Worm (Caenorhabditis elegans) whole organism, L1 larva: ENCODE measurements around the gene chil-7.
A peak's percentile ranks its signal among the peaks of the same experiment; 100 is the strongest.

Experiments used
- C04F5.9 ChIP-seq: sonication (generic microtip); optimal IDR thresholded peaks from 2 replicates; lab custom pipeline; 2016; ENCODE audit warnings: missing genetic modification characterization, missing compliant biosample characterization
- aha-1 ChIP-seq: fragments of 150-350 bp; optimal IDR thresholded peaks from 2 replicates; lab custom pipeline; 2014; ENCODE audit warnings: missing biosample characterization, missing genetic modification characterization
- blmp-1 ChIP-seq: fragments of 150-350 bp; optimal IDR thresholded peaks from 2 replicates; lab custom pipeline; 2014; ENCODE audit warnings: missing biosample characterization, missing genetic modification characterization
- ceh-8 ChIP-seq: fragments of 200-800 bp; sonication (Bioruptor generic); optimal IDR thresholded peaks from 2 replicates; lab custom pipeline; 2018; ENCODE audit warnings: mild to moderate bottlenecking, missing genetic modification characterization, moderate library complexity, missing compliant biosample characterization
- ceh-90 ChIP-seq: sonication (generic microtip); optimal IDR thresholded peaks from 2 replicates; lab custom pipeline; 2016; ENCODE audit warnings: missing genetic modification characterization, missing compliant biosample characterization
- efl-1 ChIP-seq, 4 experiments: fragments of 150-350 bp; optimal IDR thresholded peaks in 3 of 4; peaks in 1 of 4; 1 replicate in 1 of 4; 2 replicates in 3 of 4; lab custom pipeline; 2014; ENCODE audit warnings: missing biosample characterization in 2 of 4, missing genetic modification characterization in 2 of 4, missing genetic modification reagents in 2 of 4
- egl-13 ChIP-seq: sonication (generic microtip); optimal IDR thresholded peaks from 2 replicates; lab custom pipeline; 2016; ENCODE audit warnings: missing genotype, missing genetic modification reagents, missing genetic modification characterization, missing compliant biosample characterization
- elt-2 ChIP-seq: sonication (generic microtip); optimal IDR thresholded peaks from 2 replicates; lab custom pipeline; 2016; ENCODE audit warnings: missing genetic modification characterization, mild to moderate bottlenecking, inconsistent platforms, missing compliant biosample characterization, missing genetic modification reagents
- fkh-8 ChIP-seq: sonication (generic microtip); optimal IDR thresholded peaks from 2 replicates; lab custom pipeline; 2016; ENCODE audit warnings: mild to moderate bottlenecking, missing genetic modification characterization, missing compliant biosample characterization
- grh-1 ChIP-seq: fragments of 200-800 bp; sonication (Bioruptor generic); IDR thresholded peaks from 2 replicates; pipeline ENCODE4 v1.3.6; 2022; ENCODE audit warnings: missing genetic modification reagents, missing genetic modification characterization, missing compliant biosample characterization
- hlh-17 ChIP-seq: fragments of 200-800 bp; sonication (Bioruptor generic); optimal IDR thresholded peaks from 2 replicates; lab custom pipeline; 2018; ENCODE audit warnings: missing genetic modification characterization, mild to moderate bottlenecking, missing compliant biosample characterization, moderate library complexity, borderline replicate concordance
- hlh-4 ChIP-seq: sonication (generic microtip); optimal IDR thresholded peaks from 2 replicates; lab custom pipeline; 2016; ENCODE audit warnings: mild to moderate bottlenecking, missing genetic modification characterization, missing compliant biosample characterization
- isw-1 ChIP-seq: fragments of 200-800 bp; sonication (Bioruptor generic); IDR thresholded peaks from 2 replicates; pipeline ENCODE4 v1.3.6; 2022; ENCODE audit warnings: missing genetic modification characterization, missing compliant biosample characterization
- lin-14 ChIP-seq: fragments of 200-800 bp; sonication (Bioruptor generic); optimal IDR thresholded peaks from 2 replicates; lab custom pipeline; 2018; ENCODE audit warnings: mild to moderate bottlenecking, missing genetic modification characterization, moderate library complexity, missing compliant biosample characterization
- lin-35 ChIP-seq, 2 experiments: fragments of 150-350 bp; optimal IDR thresholded peaks; 2 replicates each; lab custom pipeline; 2014; ENCODE audit warnings: missing biosample characterization in 2 of 2, missing genetic modification characterization in 2 of 2, missing genetic modification reagents in 2 of 2
- lir-3 ChIP-seq: sonication (generic microtip); optimal IDR thresholded peaks from 2 replicates; lab custom pipeline; 2016; ENCODE audit warnings: mild to moderate bottlenecking, missing genetic modification characterization, moderate library complexity, missing compliant biosample characterization; ENCODE audit not compliant: poor library complexity
- lsy-2 ChIP-seq, 2 experiments: fragments of 150-350 bp; optimal IDR thresholded peaks; 2 replicates each; lab custom pipeline; 2014; ENCODE audit warnings: missing biosample characterization in 2 of 2, missing genetic modification characterization in 2 of 2
- mab-9 ChIP-seq: fragments of 200-800 bp; sonication (Bioruptor generic); IDR thresholded peaks from 2 replicates; pipeline ENCODE4 v1.3.6; 2022; ENCODE audit warnings: missing genetic modification reagents, missing genetic modification characterization, missing compliant biosample characterization
- nhr-11 ChIP-seq: fragments of 150-350 bp; optimal IDR thresholded peaks from 2 replicates; lab custom pipeline; 2014; ENCODE audit warnings: missing biosample characterization, missing genetic modification characterization
- nhr-76 ChIP-seq: sonication (generic microtip); optimal IDR thresholded peaks from 2 replicates; lab custom pipeline; 2017; ENCODE audit warnings: missing biosample characterization, missing genetic modification characterization
- pax-3 ChIP-seq: fragments of 200-800 bp; sonication (Bioruptor generic); optimal IDR thresholded peaks from 2 replicates; lab custom pipeline; 2018; ENCODE audit warnings: mild to moderate bottlenecking, missing genetic modification characterization, moderate library complexity, missing compliant biosample characterization
- snpc-4 ChIP-seq: fragments of 150-350 bp; optimal IDR thresholded peaks from 2 replicates; lab custom pipeline; 2014; ENCODE audit warnings: missing biosample characterization, missing genetic modification characterization
- sox-4 ChIP-seq: sonication (generic microtip); optimal IDR thresholded peaks from 2 replicates; lab custom pipeline; 2016; ENCODE audit warnings: missing genetic modification characterization, missing compliant biosample characterization
- swsn-7 ChIP-seq: sonication (generic microtip); optimal IDR thresholded peaks from 2 replicates; lab custom pipeline; 2016; ENCODE audit warnings: missing genetic modification characterization, missing compliant biosample characterization
- tbx-2 ChIP-seq: sonication (generic microtip); optimal IDR thresholded peaks from 2 replicates; lab custom pipeline; 2016; ENCODE audit warnings: missing genetic modification characterization, missing compliant biosample characterization
- unc-62 ChIP-seq: fragments of 150-350 bp; optimal IDR thresholded peaks from 2 replicates; lab custom pipeline; 2014; ENCODE audit warnings: missing biosample characterization, missing genetic modification reagents, missing genetic modification characterization
- unc-86 ChIP-seq: sonication (generic microtip); optimal IDR thresholded peaks from 2 replicates; lab custom pipeline; 2016; ENCODE audit warnings: missing genetic modification characterization, missing compliant biosample characterization
- ztf-11 ChIP-seq, 2 experiments: sonication (generic microtip); optimal IDR thresholded peaks; 2 replicates each; lab custom pipeline; 2016 to 2017; ENCODE audit warnings: missing genetic modification characterization in 2 of 2, missing biosample characterization in 1 of 2, missing compliant biosample characterization in 1 of 2

chil-7 gene

DNA sequence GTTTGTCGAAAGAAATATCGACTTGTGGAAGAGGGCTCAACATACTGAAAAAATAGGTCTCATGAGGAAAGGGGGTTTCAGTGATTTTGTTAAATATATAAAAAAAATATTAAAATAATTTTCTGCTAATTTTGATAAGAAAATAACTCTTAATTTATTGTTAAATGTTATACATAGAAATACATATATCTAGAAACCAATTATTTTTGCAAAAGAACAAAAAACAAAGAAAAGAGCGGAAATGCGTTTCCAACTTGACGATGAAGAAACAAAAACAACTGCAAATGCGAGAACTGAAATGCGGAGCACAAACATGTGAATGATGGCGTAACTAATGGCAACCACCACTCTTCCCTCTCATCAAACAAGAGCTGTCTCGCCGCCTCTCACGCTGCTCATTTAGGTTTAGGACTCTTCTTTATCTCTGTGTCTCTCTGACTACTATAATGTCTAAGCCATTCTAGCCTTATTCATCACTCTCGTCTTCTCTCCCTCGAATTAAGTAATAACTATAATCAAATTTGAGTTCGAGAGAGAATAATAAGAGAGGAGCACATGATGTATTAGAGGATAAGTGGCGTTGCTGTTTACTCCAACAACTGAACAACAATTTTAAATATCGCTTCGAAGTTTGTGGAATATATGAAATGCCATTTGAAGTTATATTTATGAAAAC, 32.6 kb downstream of the chil-7 start, which contains the start of gene arrd-4:
Gene arrd-4 (minus strand): TSS at position 51 of the 676 bp plus-strand sequence.
- TF ChIP-seq grh-1 (GFP tag; lab: Robert Waterston, UW) (no peak), egl-13 (tag; lab: Kevin White, UChicago) (peak; percentile 4), ceh-8 (peak; percentile 87), snpc-4 (tag; lab: Kevin White, UChicago) (no peak), fkh-8 (tag; lab: Kevin White, UChicago) (peak; percentile 88), swsn-7 (tag; lab: Kevin White, UChicago) (peak; percentile 1), tbx-2 (no peak), nhr-11 (tag; lab: Kevin White, UChicago) (no peak), pax-3 (tag; lab: Kevin White, UChicago) (peak; percentile 47)

DNA sequence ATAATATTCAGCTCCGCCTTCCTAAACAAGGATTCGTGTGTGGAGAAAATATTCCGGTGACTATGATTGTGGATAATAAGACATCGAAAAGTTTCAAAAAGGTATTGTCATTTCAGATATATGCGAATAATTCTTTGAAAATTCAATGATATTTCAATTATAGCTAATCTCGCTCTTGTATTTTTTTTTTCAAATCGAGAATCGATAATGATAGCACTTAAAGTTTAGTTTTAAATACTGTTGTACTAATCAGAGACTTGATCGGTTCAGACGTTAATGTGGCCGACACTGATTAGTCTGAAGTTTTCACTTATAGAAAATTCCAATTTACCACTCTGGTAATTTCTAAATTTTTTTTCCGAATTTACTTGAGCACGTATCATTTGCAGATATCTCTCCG, 35.0 kb downstream of the chil-7 start:
- TF ChIP-seq lsy-2 (tag; optimal IDR thresholded peaks at IDR 0.05; lab: Kevin White, UChicago) (no peak), swsn-7 (tag; lab: Kevin White, UChicago) (no peak), isw-1 (GFP tag; lab: Robert Waterston, UW) (no peak), C04F5.9 (no peak)

DNA sequence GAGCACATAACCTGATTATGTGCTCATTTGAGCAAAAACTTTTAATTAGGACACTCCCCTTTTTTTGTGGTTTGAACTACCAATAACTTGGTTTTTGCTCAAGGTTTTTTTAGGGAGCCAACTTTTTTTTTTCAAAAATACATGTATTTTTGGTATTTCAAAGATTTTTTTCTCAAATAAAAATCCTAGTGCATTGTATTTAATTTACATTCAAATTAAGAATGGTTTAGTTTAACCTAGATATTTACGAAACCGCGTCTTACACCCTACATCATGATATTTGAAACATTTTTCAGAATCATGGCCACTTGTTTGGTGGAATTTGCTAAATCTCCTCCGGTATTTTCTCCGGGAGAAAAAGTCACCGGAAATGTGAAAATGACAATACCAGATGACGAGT, 36.1 kb downstream of the chil-7 start, which contains the start of gene arrd-5:
Gene arrd-5 (plus strand): TSS at position 301 of the 400 bp plus-strand sequence.
- no peak for TF ChIP-seq egl-13 (tag; lab: Kevin White, UChicago)
- TF ChIP-seq unc-86 (tag; lab: Kevin White, UChicago) = no peak

DNA sequence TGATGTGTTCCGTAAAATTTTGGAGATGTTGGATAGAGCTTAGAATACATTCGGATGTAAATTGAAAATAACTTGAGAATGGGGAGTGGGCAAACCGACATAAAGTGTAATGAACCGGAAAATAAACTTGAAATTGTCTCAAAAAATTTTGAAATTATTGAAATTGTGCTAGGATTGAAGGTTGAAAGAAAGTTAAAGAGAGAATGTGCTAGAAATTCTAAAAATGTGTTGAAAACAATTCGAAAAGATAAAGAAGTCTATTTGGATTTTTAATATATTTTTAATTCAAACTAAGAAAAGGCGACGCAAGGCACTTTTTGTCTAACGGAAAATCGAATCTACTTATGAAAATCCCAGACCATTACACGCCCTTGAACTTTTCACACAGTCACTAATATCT, 37.1 kb downstream of the chil-7 start, which contains the start of gene ZK938.3:
Gene ZK938.3 (minus strand): TSS at position 101 of the 400 bp plus-strand sequence.
- no peak for TF ChIP-seq lir-3 (tag; lab: Kevin White, UChicago)
- TF ChIP-seq blmp-1 (tag; lab: Kevin White, UChicago) = no peak
- TF ChIP-seq ceh-8 = no peak
- no peak for TF ChIP-seq lin-35 (GFP tag; optimal IDR thresholded peaks at IDR 0.05; lab: Kevin White, UChicago)
- TF ChIP-seq mab-9 (GFP tag; lab: Robert Waterston, UW) = no peak

DNA sequence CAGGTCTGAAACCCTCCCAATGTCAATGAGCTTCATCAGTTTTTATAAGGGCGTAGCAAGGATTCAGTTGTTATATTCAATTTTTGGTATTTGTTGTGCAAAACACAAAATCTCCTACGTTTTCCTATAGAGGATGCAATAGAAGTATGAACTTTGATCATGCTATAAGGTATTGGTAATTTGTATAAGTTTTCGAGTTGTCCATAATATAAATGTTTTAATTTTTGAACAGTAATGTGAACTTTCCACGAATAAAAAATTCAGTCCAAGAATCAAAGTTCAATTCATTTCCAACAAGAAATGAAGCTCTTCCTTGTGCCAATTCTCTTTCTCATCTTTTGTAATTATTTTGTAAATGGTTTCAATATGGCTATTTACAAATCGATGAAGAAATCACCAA, 39.9 kb downstream of the chil-7 start, which contains the start of gene ZK938.12:
Gene ZK938.12 (plus strand): TSS at position 301 of the 400 bp plus-strand sequence.
- TF ChIP-seq elt-2 = no peak
- no peak for TF ChIP-seq sox-4 (tag; lab: Kevin White, UChicago)
- TF ChIP-seq nhr-76 = no peak
- TF ChIP-seq C04F5.9 = no peak
- TF ChIP-seq hlh-4 = no peak
- TF ChIP-seq unc-62 = no peak
- TF ChIP-seq ztf-11 (tag; optimal IDR thresholded peaks at IDR 0.05; lab: Kevin White, UChicago) = no peak
- TF ChIP-seq lin-14 (GFP tag; lab: Kevin White, UChicago) = no peak
- no peak for TF ChIP-seq lsy-2 (tag; optimal IDR thresholded peaks at IDR 0.05; lab: Kevin White, UChicago)
- TF ChIP-seq aha-1 (tag; lab: Kevin White, UChicago) = no peak
- TF ChIP-seq ceh-90 (tag; lab: Kevin White, UChicago) = no peak
- no peak for TF ChIP-seq mab-9 (GFP tag; lab: Robert Waterston, UW)
- TF ChIP-seq, all 84 proteins: peak for 0

DNA sequence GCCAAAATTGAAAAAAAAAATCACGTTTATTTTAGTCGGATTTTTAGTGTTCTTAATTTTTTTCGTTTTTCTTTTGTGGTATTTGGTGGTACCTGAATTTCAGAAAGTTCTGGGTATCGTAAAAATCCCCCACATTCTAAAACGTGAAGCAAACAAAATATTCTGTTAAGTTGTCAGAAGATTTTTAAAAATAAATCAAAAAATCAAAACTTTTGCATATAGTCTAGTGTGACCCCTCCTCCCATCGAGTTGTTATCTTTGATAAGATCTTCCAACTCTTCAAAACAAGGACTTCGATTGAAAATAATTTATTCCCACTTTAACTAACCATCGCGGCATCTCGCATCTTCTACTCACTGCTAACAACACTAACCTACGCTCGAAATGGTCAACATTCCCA, 41.9 kb downstream of the chil-7 start, which contains the start of gene ZK938.1:
Gene ZK938.1 (plus strand): TSS at position 301 of the 400 bp plus-strand sequence.
- TF ChIP-seq efl-1 (optimal IDR thresholded peaks at IDR 0.05; lab: Kevin White, UChicago) = no peak
- TF ChIP-seq efl-1 (GFP tag; optimal IDR thresholded peaks at IDR 0.05 in 1 of 2; lab: Kevin White, UChicago) = peak in 1 of 2 experiments; percentile 25
- no peak for TF ChIP-seq hlh-17
